Fruit fly (Drosophila melanogaster) whole organism, embryonic: ENCODE measurements around the gene Fer3.

Experiments used
- Abd-B ChIP-seq: fragments of 200-800 bp; sonication (Bioruptor generic); optimal IDR thresholded peaks from 2 replicates; lab custom pipeline; 2018; ENCODE audit warnings: missing biosample characterization, mild to moderate bottlenecking, missing genetic modification characterization, moderate library complexity
- Aef1 ChIP-seq: fragments of 200-800 bp; sonication (Bioruptor generic); IDR thresholded peaks from 3 replicates; pipeline ENCODE4 v1.3.6; 2022; ENCODE audit warnings: missing biosample characterization, missing genetic modification characterization
- CG10209 ChIP-seq: fragments of 200-800 bp; sonication (Bioruptor generic); optimal IDR thresholded peaks from 3 replicates; lab custom pipeline; 2017; ENCODE audit warnings: missing biosample characterization, mild to moderate bottlenecking, missing genetic modification characterization, missing genetic modification reagents
- CG11504 ChIP-seq: fragments of 200-800 bp; sonication (Bioruptor generic); optimal IDR thresholded peaks from 3 replicates; lab custom pipeline; 2019; ENCODE audit warnings: missing biosample characterization, mild to moderate bottlenecking, missing genetic modification characterization, moderate library complexity
- CG12299 ChIP-seq: fragments of 200-800 bp; sonication (Bioruptor generic); optimal IDR thresholded peaks from 2 replicates; lab custom pipeline; 2018; ENCODE audit warnings: missing biosample characterization, mild to moderate bottlenecking, missing genetic modification characterization
- CG14050 ChIP-seq: fragments of 200-800 bp; sonication (Bioruptor generic); IDR thresholded peaks from 3 replicates; pipeline ENCODE4 v1.3.6; 2022; ENCODE audit warnings: missing biosample characterization, missing genetic modification characterization
- CG1529 ChIP-seq: fragments of 200-800 bp; sonication (Bioruptor generic); optimal IDR thresholded peaks from 3 replicates; lab custom pipeline; 2018; ENCODE audit warnings: missing biosample characterization, missing genetic modification characterization
- CG1602 ChIP-seq: fragments of 200-800 bp; sonication (Bioruptor generic); optimal IDR thresholded peaks from 3 replicates; lab custom pipeline; 2016; ENCODE audit warnings: missing biosample characterization, missing genetic modification characterization
- CG17802 ChIP-seq: fragments of 200-800 bp; sonication (Bioruptor generic); optimal IDR thresholded peaks from 2 replicates; lab custom pipeline; 2018; ENCODE audit warnings: missing biosample characterization, mild to moderate bottlenecking, missing genetic modification characterization, moderate library complexity
- CG2712 ChIP-seq: fragments of 200-800 bp; optimal IDR thresholded peaks from 3 replicates; lab custom pipeline; 2019; ENCODE audit warnings: missing biosample characterization, mild to moderate bottlenecking, missing genetic modification characterization, moderate library complexity
- CG30020 ChIP-seq: fragments of 200-800 bp; optimal IDR thresholded peaks from 2 replicates; lab custom pipeline; 2019; ENCODE audit warnings: missing biosample characterization, mild to moderate bottlenecking, missing genetic modification characterization, moderate library complexity
- CG30403 ChIP-seq: fragments of 200-800 bp; sonication (Bioruptor generic); optimal IDR thresholded peaks from 3 replicates; lab custom pipeline; 2016; ENCODE audit warnings: missing biosample characterization, missing genetic modification characterization
- CG32772 ChIP-seq: fragments of 200-800 bp; sonication (Bioruptor generic); IDR thresholded peaks from 2 replicates; pipeline ENCODE4 v1.3.6; 2022; ENCODE audit warnings: missing biosample characterization, missing genetic modification characterization
- CG34376 ChIP-seq: fragments of 200-800 bp; sonication (Bioruptor generic); optimal IDR thresholded peaks from 2 replicates; lab custom pipeline; 2018; ENCODE audit warnings: missing biosample characterization, mild to moderate bottlenecking, missing genetic modification characterization
- CG4424 ChIP-seq: fragments of 200-800 bp; sonication (Bioruptor generic); optimal IDR thresholded peaks from 3 replicates; lab custom pipeline; 2016; ENCODE audit warnings: missing biosample characterization, missing genetic modification characterization
- CG6175 ChIP-seq: fragments of 200-800 bp; sonication (Bioruptor generic); IDR thresholded peaks from 3 replicates; pipeline ENCODE4 v1.3.6; 2022; ENCODE audit warnings: missing biosample characterization, missing genetic modification characterization
- CG6813 ChIP-seq: fragments of 200-800 bp; sonication (Bioruptor generic); optimal IDR thresholded peaks from 2 replicates; lab custom pipeline; 2017; ENCODE audit warnings: missing biosample characterization, missing genetic modification characterization, mild to moderate bottlenecking, moderate library complexity, missing genetic modification reagents
- CG7745 ChIP-seq: fragments of 200-800 bp; sonication (Bioruptor generic); optimal IDR thresholded peaks from 2 replicates; lab custom pipeline; 2018; ENCODE audit warnings: missing biosample characterization, mild to moderate bottlenecking, missing genetic modification characterization, moderate library complexity
- CG7839 ChIP-seq: fragments of 200-800 bp; sonication (Bioruptor generic); optimal IDR thresholded peaks from 3 replicates; lab custom pipeline; 2018; ENCODE audit warnings: missing biosample characterization, mild to moderate bottlenecking, missing genetic modification characterization, moderate library complexity
- CG9437 ChIP-seq: fragments of 200-800 bp; sonication (Bioruptor generic); optimal IDR thresholded peaks from 2 replicates; lab custom pipeline; 2018; ENCODE audit warnings: missing biosample characterization, mild to moderate bottlenecking, missing genetic modification characterization
- Dbx ChIP-seq: fragments of 200-800 bp; sonication (Bioruptor generic); IDR thresholded peaks from 3 replicates; pipeline ENCODE4 v1.3.6; 2022; ENCODE audit warnings: missing biosample characterization, missing genetic modification characterization
- Dek ChIP-seq: fragments of 200-800 bp; sonication (Bioruptor generic); optimal IDR thresholded peaks from 3 replicates; lab custom pipeline; 2019; ENCODE audit warnings: missing biosample characterization, mild to moderate bottlenecking, missing genetic modification characterization, moderate library complexity
- Doc2 ChIP-seq: fragments of 200-800 bp; sonication (Bioruptor generic); IDR thresholded peaks from 2 replicates; pipeline ENCODE4 v1.3.6; 2022; ENCODE audit warnings: missing biosample characterization, missing genetic modification characterization
- ERR ChIP-seq: fragments of 200-800 bp; sonication (Bioruptor generic); optimal IDR thresholded peaks from 2 replicates; lab custom pipeline; 2016; ENCODE audit warnings: missing biosample characterization, missing genetic modification characterization
- Ets65A ChIP-seq: fragments of 200-800 bp; sonication (Bioruptor generic); peaks from one replicate; lab custom pipeline; 2016; ENCODE audit warnings: missing biosample characterization, missing genetic modification characterization
- Fer1 ChIP-seq: fragments of 200-800 bp; sonication (Bioruptor generic); optimal IDR thresholded peaks from 2 replicates; lab custom pipeline; 2017; ENCODE audit warnings: missing biosample characterization, mild to moderate bottlenecking, missing genetic modification characterization
- HLHmδ ChIP-seq: fragments of 200-800 bp; sonication (Bioruptor generic); optimal IDR thresholded peaks from 2 replicates; lab custom pipeline; 2018; ENCODE audit warnings: missing biosample characterization, mild to moderate bottlenecking, missing genetic modification characterization, moderate library complexity
- Kr ChIP-seq: fragments of 200-800 bp; sonication (Bioruptor generic); optimal IDR thresholded peaks from 2 replicates; lab custom pipeline; 2017; ENCODE audit warnings: missing biosample characterization, mild to moderate bottlenecking, missing genetic modification characterization
- NFAT ChIP-seq: fragments of 200-800 bp; sonication (Bioruptor generic); IDR thresholded peaks from 2 replicates; pipeline ENCODE4 v1.3.6; 2022; ENCODE audit warnings: missing biosample characterization, missing genetic modification characterization
- Neu2 ChIP-seq: fragments of 200-800 bp; sonication (Bioruptor generic); optimal IDR thresholded peaks from 3 replicates; lab custom pipeline; 2016; ENCODE audit warnings: missing biosample characterization, missing genetic modification characterization, borderline replicate concordance
- Oaz ChIP-seq: fragments of 200-800 bp; sonication (Bioruptor generic); IDR thresholded peaks from 2 replicates; pipeline ENCODE4 v1.3.6; 2022; ENCODE audit warnings: missing biosample characterization, missing genetic modification characterization
- Usf ChIP-seq: fragments of 200-800 bp; sonication (Bioruptor generic); optimal IDR thresholded peaks from 2 replicates; lab custom pipeline; 2017; ENCODE audit warnings: missing genotype, missing biosample characterization, missing genetic modification characterization
- amos ChIP-seq: fragments of 200-800 bp; sonication (Bioruptor generic); IDR thresholded peaks from 2 replicates; pipeline ENCODE4 v1.3.6; 2022; ENCODE audit warnings: missing biosample characterization, missing genetic modification characterization; ENCODE audit not compliant: partially characterized antibody
- bsh ChIP-seq, 2 experiments: fragments of 200-800 bp; sonication (Bioruptor generic); optimal IDR thresholded peaks; 2 replicates each; lab custom pipeline; 2017 to 2018; ENCODE audit warnings: mild to moderate bottlenecking in 2 of 2, missing biosample characterization in 2 of 2, missing genetic modification characterization in 2 of 2, moderate library complexity in 1 of 2
- cad ChIP-seq: fragments of >200 bp; optimal IDR thresholded peaks from 2 replicates; lab custom pipeline; 2017; ENCODE audit warnings: missing biosample characterization, missing genetic modification characterization
- crp ChIP-seq, 2 experiments: fragments of 200-800 bp; sonication (Bioruptor generic); optimal IDR thresholded peaks; 2 replicates in 1 of 2; 3 replicates in 1 of 2; lab custom pipeline; 2017; ENCODE audit warnings: missing biosample characterization in 2 of 2, missing genetic modification characterization in 2 of 2, mild to moderate bottlenecking in 1 of 2, moderate library complexity in 1 of 2
- ewg ChIP-seq: fragments of 200-800 bp; sonication (Bioruptor generic); optimal IDR thresholded peaks from 3 replicates; lab custom pipeline; 2017; ENCODE audit warnings: mild to moderate bottlenecking, missing biosample characterization, missing genetic modification reagents, missing genetic modification characterization
- exex ChIP-seq: fragments of 200-800 bp; sonication (Bioruptor generic); optimal IDR thresholded peaks from 4 replicates; lab custom pipeline; 2018; ENCODE audit warnings: missing biosample characterization, mild to moderate bottlenecking, missing genetic modification characterization, moderate library complexity
- nau ChIP-seq: fragments of 200-800 bp; sonication (Bioruptor generic); optimal IDR thresholded peaks from 3 replicates; lab custom pipeline; 2017; ENCODE audit warnings: missing biosample characterization, mild to moderate bottlenecking, missing genetic modification characterization, missing genetic modification reagents
- nom ChIP-seq: fragments of 200-800 bp; sonication (Bioruptor generic); optimal IDR thresholded peaks from 2 replicates; lab custom pipeline; 2017; ENCODE audit warnings: missing biosample characterization, missing genetic modification characterization, mild to moderate bottlenecking, moderate library complexity, missing genetic modification reagents
- oc ChIP-seq: fragments of 200-800 bp; sonication (Bioruptor generic); optimal IDR thresholded peaks from 2 replicates; lab custom pipeline; 2018; ENCODE audit warnings: missing biosample characterization, mild to moderate bottlenecking, missing genetic modification characterization, moderate library complexity
- pfk ChIP-seq: fragments of 200-800 bp; sonication (Bioruptor generic); optimal IDR thresholded peaks from 2 replicates; lab custom pipeline; 2018; ENCODE audit warnings: missing biosample characterization, mild to moderate bottlenecking, missing genetic modification characterization, moderate library complexity
- pros ChIP-seq: fragments of 200-800 bp; sonication (Bioruptor generic); optimal IDR thresholded peaks from 3 replicates; lab custom pipeline; 2019; ENCODE audit warnings: missing biosample characterization, mild to moderate bottlenecking, missing genetic modification characterization, moderate library complexity
- slbo ChIP-seq: fragments of 200-800 bp; sonication (Bioruptor generic); IDR thresholded peaks from 2 replicates; pipeline ENCODE4 v1.3.6; 2022; ENCODE audit warnings: missing biosample characterization, missing genetic modification characterization
- slou ChIP-seq: fragments of 200-800 bp; sonication (Bioruptor generic); optimal IDR thresholded peaks from 3 replicates; lab custom pipeline; 2016; ENCODE audit warnings: missing biosample characterization, missing genetic modification characterization
- tap ChIP-seq: fragments of 200-800 bp; optimal IDR thresholded peaks from 3 replicates; lab custom pipeline; 2019; ENCODE audit warnings: missing biosample characterization, mild to moderate bottlenecking, missing genetic modification characterization, moderate library complexity
- tin ChIP-seq: fragments of 200-800 bp; sonication (Bioruptor generic); optimal IDR thresholded peaks from 3 replicates; lab custom pipeline; 2016; ENCODE audit warnings: missing biosample characterization, missing genetic modification characterization
- vnd ChIP-seq: fragments of 200-800 bp; sonication (Bioruptor generic); IDR thresholded peaks from 3 replicates; pipeline ENCODE4 v1.3.6; 2022; ENCODE audit warnings: missing biosample characterization, missing genetic modification characterization; ENCODE audit not compliant: partially characterized antibody
- wdn ChIP-seq: fragments of 200-800 bp; sonication (Bioruptor generic); IDR thresholded peaks from 2 replicates; pipeline ENCODE4 v1.3.6; 2022; ENCODE audit warnings: missing biosample characterization, missing genetic modification characterization
- zen2 ChIP-seq: fragments of 200-800 bp; sonication (Bioruptor generic); IDR thresholded peaks from 3 replicates; pipeline ENCODE4 v1.3.6; 2022; ENCODE audit warnings: missing biosample characterization, missing genetic modification characterization; ENCODE audit not compliant: partially characterized antibody

Fer3 gene

dm6 chr3R:11663441-11663840 lies 30.7 kb downstream of the Fer3 start (continued):
- no peak for TF ChIP-seq CG14050
- TF ChIP-seq nau (GFP tag; lab: Kevin White, UChicago): no peak
- TF ChIP-seq vnd (GFP tag; lab: Robert Waterston, UW): no peak
- TF ChIP-seq tap (tag; lab: Kevin White, UChicago): peak; percentile 26
- TF ChIP-seq ERR (GFP tag; lab: Kevin White, UChicago): no peak
- peak; percentile 39 for TF ChIP-seq CG4424 (GFP tag; lab: Kevin White, UChicago)
- TF ChIP-seq Usf: no peak
- TF ChIP-seq Doc2: no peak
- no peak for TF ChIP-seq pfk (GFP tag; lab: Kevin White, UChicago)
- TF ChIP-seq CG30020 (tag; lab: Kevin White, UChicago): no peak
- TF ChIP-seq CG9437 (GFP tag; lab: Kevin White, UChicago): peak; percentile 64
- no peak for TF ChIP-seq Oaz (GFP tag; lab: Robert Waterston, UW)
- no peak for TF ChIP-seq CG6813 (GFP tag; lab: Kevin White, UChicago)
- no peak for TF ChIP-seq CG6175 (GFP tag; lab: Robert Waterston, UW)
- TF ChIP-seq Fer1 (GFP tag; lab: Kevin White, UChicago): peak; percentile 45
- TF ChIP-seq nom (GFP tag; lab: Kevin White, UChicago): no peak
- no peak for TF ChIP-seq wdn
- peak; percentile 57 for TF ChIP-seq CG2712
- TF ChIP-seq CG30403: peak; percentile 35
- peak; percentile 30; the same call in 1 of the 2 replicates for TF ChIP-seq slbo
- TF ChIP-seq HLHmδ: no peak
- no peak for TF ChIP-seq zen2
- TF ChIP-seq ewg: peak; percentile 6
- TF ChIP-seq oc (tag; lab: Kevin White, UChicago): no peak
- no peak for TF ChIP-seq cad
- no peak for TF ChIP-seq CG1602 (GFP tag; lab: Kevin White, UChicago)
- no peak for TF ChIP-seq Neu2 (GFP tag; lab: Kevin White, UChicago)
- TF ChIP-seq CG1529 (GFP tag; lab: Kevin White, UChicago): no peak
- TF ChIP-seq NFAT (GFP tag; lab: Robert Waterston, UW): no peak
- no peak for TF ChIP-seq CG12299 (tag; lab: Kevin White, UChicago)
- TF ChIP-seq bsh (GFP tag; optimal IDR thresholded peaks at IDR 0.05; lab: Kevin White, UChicago): peak in 1 of 2 experiments; percentile 31
- no peak for TF ChIP-seq amos
- TF ChIP-seq pros (GFP tag; lab: Kevin White, UChicago): no peak
- no peak for TF ChIP-seq CG17802 (tag; lab: Kevin White, UChicago)
- TF ChIP-seq Aef1 (GFP tag; lab: Robert Waterston, UW): no peak
- no peak for TF ChIP-seq CG34376
- TF ChIP-seq CG10209 (GFP tag; lab: Kevin White, UChicago): peak; percentile 49
- peak; percentile 49 for TF ChIP-seq Abd-B (GFP tag; lab: Kevin White, UChicago)
- TF ChIP-seq slou (GFP tag; lab: Kevin White, UChicago): no peak
- TF ChIP-seq CG7745 (tag; lab: Kevin White, UChicago): no peak
- no peak for TF ChIP-seq Ets65A (GFP tag; lab: Kevin White, UChicago)
- no peak for TF ChIP-seq crp (GFP tag; optimal IDR thresholded peaks at IDR 0.05; lab: Kevin White, UChicago)
- peak; percentile 65 for TF ChIP-seq CG7839 (tag; lab: Kevin White, UChicago)
- no peak for TF ChIP-seq Dbx (GFP tag; lab: Robert Waterston, UW)
- TF ChIP-seq Dek: no peak
- TF ChIP-seq CG11504: peak; percentile 77
- no peak for TF ChIP-seq exex (tag; lab: Kevin White, UChicago)
- TF ChIP-seq Kr: no peak
- TF ChIP-seq tin (GFP tag; lab: Kevin White, UChicago): no peak
- TF ChIP-seq CG32772 (GFP tag; lab: Robert Waterston, UW): no peak
